Fruit fly (Drosophila melanogaster) whole organism: Measurements from ENCODE around the gene heca.
A peak's percentile ranks its signal among the peaks of the same experiment; 100 is the strongest.

Source experiments
- CG8478 ChIP-seq: fragments of >200 bp; optimal IDR thresholded peaks from 2 replicates; lab custom pipeline; 2018; ENCODE audit warnings: inconsistent platforms
- Dll ChIP-seq: fragments of >200 bp; optimal IDR thresholded peaks from 2 replicates; lab custom pipeline; 2017
- EcR ChIP-seq, 2 experiments: fragments of >200 bp; optimal IDR thresholded peaks; 2 replicates each; lab custom pipeline; 2017; ENCODE audit warnings: missing biosample characterization in 2 of 2, missing genetic modification characterization in 2 of 2, missing genetic modification reagents in 2 of 2
- pan ChIP-seq: fragments of >200 bp; optimal IDR thresholded peaks from 2 replicates; lab custom pipeline; 2017
- psq ChIP-seq: fragments of >200 bp; optimal IDR thresholded peaks from 2 replicates; lab custom pipeline; 2017
- usp ChIP-seq: fragments of >200 bp; optimal IDR thresholded peaks from 2 replicates; lab custom pipeline; 2017; ENCODE audit warnings: missing biosample characterization, missing genetic modification characterization, mixed read lengths

Gene heca

DNA sequence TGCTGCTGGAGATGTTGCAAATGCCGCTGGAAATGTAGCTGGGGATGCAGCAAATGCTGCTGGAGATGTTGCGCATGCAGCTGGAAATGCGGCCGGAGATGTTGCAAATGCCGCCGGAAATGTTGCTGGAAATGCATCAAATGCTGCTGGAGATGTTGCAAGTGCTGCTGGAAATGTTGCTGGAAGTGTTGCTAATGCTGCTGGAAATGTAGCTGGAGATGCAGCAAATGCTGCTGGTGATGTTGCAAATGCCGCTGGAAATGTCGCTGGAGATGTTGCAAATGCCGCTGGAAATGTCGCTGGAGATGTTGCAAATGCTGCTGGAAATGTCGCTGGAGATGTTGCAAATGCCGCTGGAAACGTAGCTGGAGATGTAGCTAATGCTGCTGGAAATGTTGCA is 25.4 kb upstream of the heca start:
- TF ChIP-seq usp (no peak), CG8478 (lab: Kevin White, UChicago) (no peak), Dll (lab: Kevin White, UChicago) (no peak), psq (lab: Kevin White, UChicago) (no peak), pan (lab: Kevin White, UChicago) (no peak), EcR (GFP tag; optimal IDR thresholded peaks at IDR 0.05; lab: Kevin White, UChicago) (no peak)

DNA sequence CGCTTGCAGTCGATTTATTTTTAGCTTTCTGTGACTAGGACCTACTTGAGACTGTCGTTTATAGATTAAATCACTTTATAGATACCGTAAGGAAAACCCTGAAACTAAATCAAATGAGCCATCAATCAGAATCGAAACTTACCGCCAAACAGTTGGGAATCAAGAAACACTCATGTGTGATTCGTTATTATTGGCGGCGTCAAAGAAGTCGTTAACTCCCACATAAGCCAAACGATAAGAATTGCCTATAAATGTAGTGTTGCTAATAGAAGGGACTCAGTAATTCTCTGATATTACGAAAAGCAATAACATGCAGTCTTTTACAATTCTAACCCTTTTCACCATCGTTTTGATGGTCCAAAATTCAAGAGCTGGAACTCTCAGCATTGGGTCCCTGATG is 24.9 kb upstream of the heca start, which contains the start of gene CG18404:
CG18404 (plus strand) TSS at position 301 of the 400 bp plus-strand sequence.
- no peak for TF ChIP-seq Dll (lab: Kevin White, UChicago)
- TF ChIP-seq CG8478 (lab: Kevin White, UChicago) = no peak
- TF ChIP-seq pan (lab: Kevin White, UChicago) = no peak
- no peak for TF ChIP-seq usp
- no peak for TF ChIP-seq EcR (GFP tag; optimal IDR thresholded peaks at IDR 0.05; lab: Kevin White, UChicago)
- TF ChIP-seq psq (lab: Kevin White, UChicago) = no peak

DNA sequence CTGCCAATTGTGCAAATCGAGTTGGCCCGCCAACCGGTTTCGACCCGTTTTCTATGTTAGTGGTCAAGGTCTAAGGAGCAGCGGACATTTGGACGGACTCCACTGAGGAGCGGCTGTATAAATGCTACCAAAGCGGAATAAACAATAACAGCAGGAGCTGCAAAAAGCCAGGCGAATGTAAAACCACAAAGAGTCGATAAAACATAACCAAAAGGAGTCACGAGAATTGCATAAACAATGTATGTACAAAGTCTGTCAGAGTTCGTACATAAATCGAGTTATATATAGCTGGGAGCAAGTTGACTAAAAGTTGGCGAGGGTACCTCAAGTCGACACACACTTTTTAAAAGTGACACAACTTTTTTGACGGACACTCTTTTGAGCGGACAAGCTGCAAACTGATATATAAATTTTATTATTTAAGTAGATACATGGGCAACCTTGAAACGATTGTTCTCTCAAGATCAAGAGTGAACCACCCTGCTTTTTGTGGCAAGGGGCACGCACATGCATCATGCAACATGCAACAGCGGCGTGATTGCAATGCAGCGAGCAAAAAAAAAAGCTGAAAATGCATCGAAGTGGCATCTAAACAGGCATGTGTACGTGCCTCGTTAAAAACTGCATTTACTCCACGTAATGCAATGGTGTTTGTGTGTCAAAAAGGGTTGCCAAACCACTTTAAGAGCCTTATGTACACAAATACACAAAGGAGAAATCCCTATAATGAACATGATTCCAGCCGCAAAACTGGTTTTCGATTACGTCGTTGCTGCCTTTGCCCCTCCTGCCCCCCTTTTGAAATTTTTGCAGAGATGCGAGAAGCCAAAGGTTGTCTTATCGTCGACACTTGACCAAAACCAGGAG is 22.2 kb upstream of the heca start:
- TF ChIP-seq psq (lab: Kevin White, UChicago) (no peak), Dll (lab: Kevin White, UChicago) (no peak), EcR (GFP tag; optimal IDR thresholded peaks at IDR 0.05; lab: Kevin White, UChicago) (no peak), usp (no peak)

DNA sequence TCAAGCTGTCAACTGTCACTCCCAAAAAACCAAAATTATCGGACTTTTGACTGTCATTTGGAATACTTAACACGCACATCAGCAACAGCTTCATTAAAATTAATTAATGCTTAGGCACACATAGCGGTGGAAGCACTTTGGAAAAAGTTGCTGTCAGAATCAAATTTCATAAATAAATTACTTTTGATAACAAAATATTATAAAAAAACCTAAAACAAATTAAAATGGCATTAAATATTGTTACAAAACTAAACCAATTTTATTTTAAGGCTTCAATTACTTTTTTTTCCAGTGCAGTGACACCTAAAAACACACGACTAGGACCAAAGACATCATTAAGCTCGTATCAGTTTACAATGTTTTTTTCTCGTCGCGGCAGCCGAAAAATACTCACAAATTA is 21.5 kb upstream of the heca start:
- TF ChIP-seq psq (lab: Kevin White, UChicago) (no peak), pan (lab: Kevin White, UChicago) (no peak), Dll (lab: Kevin White, UChicago) (no peak), CG8478 (lab: Kevin White, UChicago) (no peak), EcR (GFP tag; optimal IDR thresholded peaks at IDR 0.05; lab: Kevin White, UChicago) (no peak), usp (no peak)

DNA sequence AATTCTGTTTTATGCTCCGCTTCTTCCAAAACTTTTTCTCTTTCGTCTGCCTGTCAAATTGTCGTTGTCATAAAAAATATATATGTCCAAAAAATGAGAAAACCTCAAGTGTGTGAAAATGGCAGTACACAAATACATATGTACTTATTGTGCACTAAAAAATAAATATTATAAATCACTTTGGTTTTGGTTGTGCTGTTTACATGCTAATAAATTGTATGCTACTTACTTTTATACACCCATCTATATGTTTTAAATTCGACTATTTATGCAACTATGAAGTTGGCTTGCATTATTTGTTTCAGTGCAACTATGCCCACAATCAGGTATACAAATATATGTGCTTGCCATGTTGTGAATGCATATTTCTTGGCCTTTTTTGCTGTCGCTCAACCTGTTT is 20.1 kb upstream of the heca start:
- TF ChIP-seq pan (lab: Kevin White, UChicago) = no peak
- TF ChIP-seq EcR (GFP tag; optimal IDR thresholded peaks at IDR 0.05; lab: Kevin White, UChicago) = no peak
- TF ChIP-seq usp = no peak
- TF ChIP-seq CG8478 (lab: Kevin White, UChicago) = no peak

DNA sequence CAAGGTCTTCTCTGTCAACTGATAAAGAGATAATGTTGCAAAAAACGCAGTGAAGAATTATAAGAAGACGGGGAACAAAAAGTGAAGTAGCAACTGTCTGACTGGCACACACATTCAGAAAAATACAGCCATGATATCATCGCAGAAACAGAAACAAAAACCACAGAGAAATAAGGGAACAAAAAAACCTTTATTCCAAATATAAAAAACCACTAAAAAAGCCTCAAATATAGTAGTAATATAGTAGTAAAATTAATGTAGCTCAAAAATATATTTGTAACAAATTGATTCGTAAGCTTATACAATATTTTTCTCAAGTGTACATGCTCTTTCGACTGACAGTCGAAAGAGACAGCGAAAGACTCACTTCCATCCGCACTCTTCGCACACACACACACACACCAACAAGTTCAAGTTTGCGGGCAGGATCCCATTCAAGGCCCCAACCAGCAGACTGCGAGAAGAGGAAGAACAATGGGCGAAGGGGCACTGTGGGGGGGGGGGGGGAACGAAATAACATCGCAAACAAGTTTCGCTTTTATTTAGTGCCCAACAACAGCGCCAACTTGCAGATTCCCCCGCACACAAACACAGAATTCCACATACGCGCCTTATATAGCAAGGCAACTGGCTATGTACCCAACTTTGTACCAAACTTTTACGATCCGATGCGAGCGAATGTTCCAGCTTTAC is 19.3 kb upstream of the heca start:
- no peak for TF ChIP-seq CG8478 (lab: Kevin White, UChicago)

DNA sequence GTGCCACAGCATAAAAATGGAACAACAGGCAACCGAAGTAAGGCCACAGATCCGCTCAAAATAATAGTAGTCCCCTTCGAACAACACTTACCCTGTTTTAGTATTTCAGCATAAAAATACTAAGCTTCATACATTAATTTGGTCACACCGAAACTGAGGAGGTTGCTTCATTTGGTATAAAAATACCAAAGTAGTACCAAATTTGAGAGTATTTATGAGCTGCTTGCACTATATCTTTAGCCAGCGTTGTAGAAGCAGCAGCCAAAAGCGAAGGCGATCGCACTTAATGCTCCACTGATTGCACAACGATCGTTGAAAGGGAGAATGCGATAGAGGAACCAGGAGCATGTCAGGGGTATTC is 18.8 kb upstream of the heca start:
- TF ChIP-seq usp = no peak
- no peak for TF ChIP-seq Dll (lab: Kevin White, UChicago)
- TF ChIP-seq pan (lab: Kevin White, UChicago) = no peak
- no peak for TF ChIP-seq EcR (GFP tag; optimal IDR thresholded peaks at IDR 0.05; lab: Kevin White, UChicago)
- TF ChIP-seq psq (lab: Kevin White, UChicago) = no peak
- no peak for TF ChIP-seq CG8478 (lab: Kevin White, UChicago)

DNA sequence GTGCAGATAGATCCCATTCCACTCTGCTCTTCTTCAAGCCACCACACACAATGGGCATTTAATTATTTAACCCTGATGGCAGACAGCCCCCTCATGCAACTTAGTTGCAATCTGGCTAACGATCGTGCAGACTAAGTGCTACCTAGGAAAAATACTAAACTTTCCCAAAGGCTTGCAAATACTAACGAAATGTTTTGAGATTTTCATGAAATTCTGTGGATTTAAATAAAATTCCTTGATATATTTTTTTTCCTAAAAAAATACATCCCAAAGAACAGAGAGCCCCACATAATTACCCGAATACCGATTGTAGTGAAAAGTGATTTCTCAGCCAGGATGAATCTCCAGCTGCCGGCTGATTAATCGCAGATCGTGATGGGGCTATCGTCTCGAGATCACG is 18.2 kb upstream of the heca start:
- TF ChIP-seq usp = no peak
- TF ChIP-seq CG8478 (lab: Kevin White, UChicago) = no peak
- TF ChIP-seq psq (lab: Kevin White, UChicago) = no peak
- no peak for TF ChIP-seq EcR (GFP tag; optimal IDR thresholded peaks at IDR 0.05; lab: Kevin White, UChicago)
- TF ChIP-seq Dll (lab: Kevin White, UChicago) = no peak
- no peak for TF ChIP-seq pan (lab: Kevin White, UChicago)

DNA sequence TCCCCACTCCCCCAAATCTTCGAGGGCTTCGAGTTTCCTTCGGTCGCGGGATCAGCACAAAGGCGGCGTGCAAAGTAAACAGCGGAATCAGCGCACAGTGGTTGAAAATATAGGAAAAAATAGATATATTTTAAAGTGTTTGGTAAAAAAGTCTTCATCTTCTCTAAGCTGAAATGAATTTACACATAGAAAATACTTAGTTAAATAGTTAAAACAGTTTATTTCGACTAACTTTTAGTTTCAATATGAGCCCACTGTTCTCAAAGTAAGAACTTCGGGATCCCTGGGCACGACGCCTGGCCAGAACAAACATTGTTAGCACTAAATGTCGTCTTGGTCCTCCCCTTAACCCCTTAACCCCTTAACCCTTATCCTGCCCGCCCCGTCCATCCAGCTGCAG is 15.9 kb upstream of the heca start:
- peak in 1 of 2 experiments; percentile 28 for TF ChIP-seq EcR (GFP tag; optimal IDR thresholded peaks at IDR 0.05; lab: Kevin White, UChicago)
- no peak for TF ChIP-seq Dll (lab: Kevin White, UChicago)

DNA sequence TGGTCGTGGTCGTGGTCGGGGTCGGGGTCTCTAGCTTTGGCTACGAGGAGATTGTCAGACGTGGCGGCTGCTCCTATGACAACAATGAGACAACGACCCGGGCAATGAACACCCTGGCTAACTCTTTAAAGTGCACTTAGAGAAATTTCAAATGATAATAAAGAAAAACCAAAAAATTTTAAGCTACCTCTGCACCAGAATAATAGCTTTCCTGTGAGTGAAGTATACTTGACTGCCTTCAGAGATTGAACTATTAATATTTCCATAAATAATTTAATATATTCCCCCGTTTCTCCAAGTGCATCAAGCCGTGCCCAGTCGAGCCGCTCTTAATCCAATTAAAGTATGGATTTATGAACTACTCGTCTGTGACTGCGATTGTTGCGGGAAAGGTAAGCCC is 14.0 kb upstream of the heca start:
- TF ChIP-seq usp (no peak), EcR (GFP tag; optimal IDR thresholded peaks at IDR 0.05; lab: Kevin White, UChicago) (no peak), pan (lab: Kevin White, UChicago) (no peak), Dll (lab: Kevin White, UChicago) (no peak), CG8478 (lab: Kevin White, UChicago) (no peak), psq (lab: Kevin White, UChicago) (no peak)

DNA sequence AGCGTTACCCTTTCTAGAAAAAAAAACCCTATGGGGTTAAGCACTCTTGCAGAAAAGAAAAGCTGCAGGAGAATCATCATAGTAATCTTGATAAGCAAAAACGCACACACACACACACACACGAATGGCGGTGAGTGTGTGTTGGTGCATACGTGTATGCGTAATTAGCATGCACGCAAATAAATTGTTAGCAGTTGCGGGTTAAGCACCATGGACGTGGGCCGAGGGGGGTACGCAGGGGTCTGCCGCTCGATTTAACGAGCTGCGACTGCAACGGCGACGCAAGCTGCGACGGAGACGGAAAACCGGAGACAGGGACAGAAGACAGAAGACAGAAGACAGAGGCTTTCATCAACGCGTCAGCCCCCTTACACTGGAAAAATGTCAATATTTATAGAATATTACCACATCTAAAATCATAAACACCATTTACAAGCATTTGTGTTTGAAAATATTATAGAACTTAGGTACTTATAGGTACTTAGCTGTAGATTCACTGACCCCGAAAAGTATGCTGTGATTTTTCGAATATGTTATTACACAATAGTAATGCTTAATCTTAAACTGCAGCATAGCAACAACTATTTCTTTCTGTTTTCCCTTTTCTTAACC is 13.0 kb upstream of the heca start:
- TF ChIP-seq usp = no peak
- TF ChIP-seq CG8478 (lab: Kevin White, UChicago) = no peak
- no peak for TF ChIP-seq psq (lab: Kevin White, UChicago)
- peak in 1 of 2 experiments; percentile 59 for TF ChIP-seq EcR (GFP tag; optimal IDR thresholded peaks at IDR 0.05; lab: Kevin White, UChicago)

DNA sequence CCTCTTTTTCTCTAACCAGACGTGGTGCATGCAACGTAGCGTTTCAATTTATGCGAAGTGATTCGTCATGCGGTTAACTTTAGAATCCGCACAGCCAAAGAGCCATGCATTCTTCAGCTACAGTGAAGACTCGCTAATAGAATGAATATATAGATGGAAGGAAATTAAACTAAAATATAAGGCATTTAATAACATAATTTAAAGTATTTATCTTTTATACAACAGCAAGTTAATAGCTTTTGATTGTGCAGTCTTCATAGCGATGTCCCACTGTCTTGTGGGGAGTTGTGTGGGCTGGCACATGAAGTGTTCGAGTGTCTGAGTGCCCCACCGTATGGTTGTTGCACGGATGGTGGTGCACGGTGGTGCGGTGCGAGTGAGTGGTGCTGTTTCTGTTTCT is 12.3 kb upstream of the heca start:
- no peak for TF ChIP-seq Dll (lab: Kevin White, UChicago)
- TF ChIP-seq usp = no peak
- TF ChIP-seq psq (lab: Kevin White, UChicago) = no peak
- no peak for TF ChIP-seq CG8478 (lab: Kevin White, UChicago)
- TF ChIP-seq pan (lab: Kevin White, UChicago) = no peak
- TF ChIP-seq EcR (GFP tag; optimal IDR thresholded peaks at IDR 0.05; lab: Kevin White, UChicago) = no peak
